Fruit fly (Drosophila melanogaster) whole organism, embryonic: ENCODE measurements around the gene CG13893.

ENCODE experiments used
- Abd-B ChIP-seq: fragments of 200-800 bp; sonication (Bioruptor generic); optimal IDR thresholded peaks from 2 replicates; lab custom pipeline; 2018; ENCODE audit warnings: missing biosample characterization, mild to moderate bottlenecking, missing genetic modification characterization, moderate library complexity
- Awh ChIP-seq: fragments of 200-800 bp; sonication (Bioruptor generic); IDR thresholded peaks from 2 replicates; pipeline ENCODE4, ENCODE4 v1.3.6; 2022; ENCODE audit warnings: missing biosample characterization, missing genetic modification characterization
- BtbVII ChIP-seq: fragments of 200-800 bp; sonication (Bioruptor generic); optimal IDR thresholded peaks from 3 replicates; lab custom pipeline; 2017; ENCODE audit warnings: missing biosample characterization, mild to moderate bottlenecking, missing genetic modification characterization
- CG10267 ChIP-seq: fragments of 200-800 bp; sonication (Bioruptor generic); optimal IDR thresholded peaks from 2 replicates; lab custom pipeline; 2018; ENCODE audit warnings: missing biosample characterization, mild to moderate bottlenecking, missing genetic modification characterization, moderate library complexity
- CG10959 ChIP-seq: fragments of 200-800 bp; sonication (Bioruptor generic); IDR thresholded peaks from 2 replicates; pipeline ENCODE4 v1.3.6; 2022; ENCODE audit warnings: missing biosample characterization, missing genetic modification characterization
- CG11456 ChIP-seq: fragments of 200-800 bp; sonication (Bioruptor generic); IDR thresholded peaks from 3 replicates; pipeline ENCODE4 v1.3.6; 2022; ENCODE audit warnings: missing biosample characterization, missing genetic modification characterization
- CG12391 ChIP-seq: fragments of 200-800 bp; sonication (Bioruptor generic); optimal IDR thresholded peaks from 3 replicates; lab custom pipeline; 2018; ENCODE audit warnings: missing biosample characterization, mild to moderate bottlenecking, missing genetic modification characterization, moderate library complexity
- CG13624 ChIP-seq: fragments of 200-800 bp; sonication (Bioruptor generic); optimal IDR thresholded peaks from 2 replicates; lab custom pipeline; 2016; ENCODE audit warnings: missing biosample characterization, missing genetic modification characterization
- CG1529 ChIP-seq: fragments of 200-800 bp; sonication (Bioruptor generic); optimal IDR thresholded peaks from 3 replicates; lab custom pipeline; 2018; ENCODE audit warnings: missing biosample characterization, missing genetic modification characterization
- CG16863 ChIP-seq: fragments of 200-800 bp; sonication (Bioruptor generic); optimal IDR thresholded peaks from 3 replicates; lab custom pipeline; 2016; ENCODE audit warnings: missing biosample characterization, missing genetic modification characterization
- CG1832 ChIP-seq: fragments of 200-800 bp; sonication (Bioruptor generic); optimal IDR thresholded peaks from 2 replicates; lab custom pipeline; 2017; ENCODE audit warnings: missing biosample characterization, mild to moderate bottlenecking, missing genetic modification characterization, inconsistent platforms
- CG18476 ChIP-seq: fragments of 200-800 bp; sonication (Bioruptor generic); optimal IDR thresholded peaks from 2 replicates; lab custom pipeline; 2016; ENCODE audit warnings: missing biosample characterization, mild to moderate bottlenecking, missing genetic modification characterization
- CG2129 ChIP-seq: fragments of 200-800 bp; sonication (Bioruptor generic); IDR thresholded peaks from 2 replicates; pipeline ENCODE4 v1.3.6; 2022; ENCODE audit warnings: missing biosample characterization, missing genetic modification characterization; ENCODE audit not compliant: partially characterized antibody
- CG32767 ChIP-seq: fragments of 200-800 bp; sonication (Bioruptor generic); IDR thresholded peaks from 2 replicates; pipeline ENCODE4 v1.3.6; 2022; ENCODE audit warnings: missing biosample characterization, missing genetic modification characterization
- CG33213 ChIP-seq: fragments of 200-800 bp; sonication (Bioruptor generic); optimal IDR thresholded peaks from 3 replicates; lab custom pipeline; 2016; ENCODE audit warnings: missing biosample characterization, missing genetic modification characterization
- CG3726 ChIP-seq: fragments of 200-800 bp; sonication (Bioruptor generic); IDR thresholded peaks from 3 replicates; pipeline ENCODE4, ENCODE4 v1.3.6; 2022; ENCODE audit warnings: missing biosample characterization, missing genetic modification characterization
- CG4820 ChIP-seq: fragments of 200-800 bp; sonication (Bioruptor generic); optimal IDR thresholded peaks from 3 replicates; lab custom pipeline; 2016; ENCODE audit warnings: missing biosample characterization, missing genetic modification characterization
- CG5245 ChIP-seq: fragments of 200-800 bp; sonication (Bioruptor generic); optimal IDR thresholded peaks from 3 replicates; lab custom pipeline; 2016; ENCODE audit warnings: missing biosample characterization, missing genetic modification characterization
- CG6689 ChIP-seq: fragments of 200-800 bp; sonication (Bioruptor generic); IDR thresholded peaks from 2 replicates; pipeline ENCODE4 v1.3.6; 2022; ENCODE audit warnings: missing biosample characterization, missing genetic modification characterization
- CG8765 ChIP-seq: fragments of 200-800 bp; sonication (Bioruptor generic); IDR thresholded peaks from 2 replicates; pipeline ENCODE4 v1.3.6; 2022; ENCODE audit warnings: missing biosample characterization, missing genetic modification characterization
- Dref ChIP-seq: fragments of 200-800 bp; sonication (Bioruptor generic); IDR thresholded peaks from 2 replicates; pipeline ENCODE4 v1.3.6; 2022; ENCODE audit warnings: missing biosample characterization, missing genetic modification characterization
- Fer1 ChIP-seq: fragments of 200-800 bp; sonication (Bioruptor generic); optimal IDR thresholded peaks from 2 replicates; lab custom pipeline; 2017; ENCODE audit warnings: missing biosample characterization, mild to moderate bottlenecking, missing genetic modification characterization
- Hey ChIP-seq: fragments of 200-800 bp; sonication (Bioruptor generic); optimal IDR thresholded peaks from 3 replicates; lab custom pipeline; 2018; ENCODE audit warnings: missing biosample characterization, mild to moderate bottlenecking, missing genetic modification characterization
- Hr78 ChIP-seq, 2 experiments: fragments of 200-800 bp in 1 of 2; fragments of >200 bp in 1 of 2; sonication (Bioruptor generic) in 1 of 2; optimal IDR thresholded peaks; 2 replicates each; lab custom pipeline; 2017 to 2019; ENCODE audit warnings: missing biosample characterization in 2 of 2, missing genetic modification characterization in 2 of 2, mild to moderate bottlenecking in 1 of 2, moderate library complexity in 1 of 2
- Lpt ChIP-seq: fragments of >200 bp; optimal IDR thresholded peaks from 2 replicates; lab custom pipeline; 2018; ENCODE audit warnings: missing biosample characterization, missing genetic modification characterization
- Opbp ChIP-seq: fragments of 200-800 bp; sonication (Bioruptor generic); IDR thresholded peaks from 3 replicates; pipeline ENCODE4 v1.3.6; 2022; ENCODE audit warnings: missing biosample characterization, missing genetic modification characterization; ENCODE audit not compliant: partially characterized antibody
- Sry-δ ChIP-seq: fragments of 200-800 bp; sonication (Bioruptor generic); optimal IDR thresholded peaks from 2 replicates; lab custom pipeline; 2016; ENCODE audit warnings: missing biosample characterization, missing genetic modification characterization
- Ssrp ChIP-seq: fragments of 200-800 bp; sonication (Bioruptor generic); optimal IDR thresholded peaks from 2 replicates; lab custom pipeline; 2018; ENCODE audit warnings: missing biosample characterization, mild to moderate bottlenecking, missing genetic modification characterization, moderate library complexity
- ash1 ChIP-seq: fragments of 200-800 bp; sonication (Bioruptor generic); optimal IDR thresholded peaks from 2 replicates; lab custom pipeline; 2018; ENCODE audit warnings: missing biosample characterization, mild to moderate bottlenecking, missing genetic modification characterization
- esg ChIP-seq: fragments of 200-800 bp; sonication (Bioruptor generic); conservative IDR thresholded peaks from 2 replicates; pipeline ENCODE4 v1.3.6; 2022; ENCODE audit warnings: missing biosample characterization, missing genetic modification characterization
- eyg ChIP-seq: fragments of 200-800 bp; sonication (Bioruptor generic); optimal IDR thresholded peaks from 3 replicates; lab custom pipeline; 2016; ENCODE audit warnings: missing biosample characterization, missing genetic modification characterization
- fru ChIP-seq: fragments of >200 bp; optimal IDR thresholded peaks from 2 replicates; lab custom pipeline; 2017
- fu2 ChIP-seq: fragments of 200-800 bp; sonication (Bioruptor generic); optimal IDR thresholded peaks from 2 replicates; lab custom pipeline; 2016; ENCODE audit warnings: missing biosample characterization, missing genetic modification characterization
- jing ChIP-seq: fragments of 200-800 bp; sonication (Bioruptor generic); optimal IDR thresholded peaks from 2 replicates; lab custom pipeline; 2018; ENCODE audit warnings: missing biosample characterization, mild to moderate bottlenecking, missing genetic modification characterization
- kah ChIP-seq: fragments of 200-800 bp; sonication (Bioruptor generic); optimal IDR thresholded peaks from 2 replicates; lab custom pipeline; 2018; ENCODE audit warnings: missing biosample characterization, mild to moderate bottlenecking, missing genetic modification characterization
- knrl ChIP-seq: fragments of 200-800 bp; sonication (Bioruptor generic); IDR thresholded peaks from 3 replicates; pipeline ENCODE4 v1.3.6; 2022; ENCODE audit warnings: missing biosample characterization, missing genetic modification characterization; ENCODE audit not compliant: partially characterized antibody
- nerfin-2 ChIP-seq: fragments of 200-800 bp; sonication (Bioruptor generic); IDR thresholded peaks from 2 replicates; pipeline ENCODE4 v1.3.6; 2022; ENCODE audit warnings: missing biosample characterization, missing genetic modification characterization; ENCODE audit not compliant: partially characterized antibody
- nmo ChIP-seq: fragments of 200-800 bp; sonication (Bioruptor generic); optimal IDR thresholded peaks from 2 replicates; lab custom pipeline; 2018; ENCODE audit warnings: missing biosample characterization, mild to moderate bottlenecking, missing genetic modification characterization, moderate library complexity
- nom ChIP-seq: fragments of 200-800 bp; sonication (Bioruptor generic); optimal IDR thresholded peaks from 2 replicates; lab custom pipeline; 2017; ENCODE audit warnings: missing biosample characterization, missing genetic modification characterization, mild to moderate bottlenecking, moderate library complexity, missing genetic modification reagents
- prd ChIP-seq, 3 experiments: fragments of >200 bp in 2 of 3; fragments of 200-800 bp in 1 of 3; sonication (Bioruptor generic) in 1 of 3; optimal IDR thresholded peaks in 2 of 3; IDR thresholded peaks in 1 of 3; 2 replicates in 2 of 3; 3 replicates in 1 of 3; pipeline versions ENCODE4 v1.3.6 to Lab custom; 2017 to 2022; ENCODE audit warnings: missing biosample characterization in 1 of 3, missing genetic modification characterization in 1 of 3
- repo ChIP-seq: fragments of 200-800 bp; sonication (Bioruptor generic); optimal IDR thresholded peaks from 2 replicates; lab custom pipeline; 2016; ENCODE audit warnings: missing biosample characterization, missing genetic modification characterization
- rib ChIP-seq: fragments of 200-800 bp; sonication (Bioruptor generic); IDR thresholded peaks from 2 replicates; pipeline ENCODE4 v1.3.6; 2022; ENCODE audit warnings: missing biosample characterization, missing genetic modification characterization
- ro ChIP-seq: fragments of 200-800 bp; sonication (Bioruptor generic); IDR thresholded peaks from 2 replicates; pipeline ENCODE4 v1.3.6; 2022; ENCODE audit warnings: missing biosample characterization, missing genetic modification characterization
- row ChIP-seq: fragments of 200-800 bp; sonication (Bioruptor generic); IDR thresholded peaks from 3 replicates; pipeline ENCODE4 v1.3.6; 2022; ENCODE audit warnings: missing biosample characterization, missing genetic modification characterization
- sens ChIP-seq: fragments of 200-800 bp; sonication (Bioruptor generic); peaks from one replicate; lab custom pipeline; 2016; ENCODE audit warnings: missing biosample characterization, missing genetic modification characterization
- sens-2 ChIP-seq: fragments of 200-800 bp; sonication (Bioruptor generic); IDR thresholded peaks from 2 replicates; pipeline ENCODE4 v1.3.6; 2022; ENCODE audit warnings: missing biosample characterization, missing genetic modification characterization
- slbo ChIP-seq: fragments of 200-800 bp; sonication (Bioruptor generic); IDR thresholded peaks from 2 replicates; pipeline ENCODE4 v1.3.6; 2022; ENCODE audit warnings: missing biosample characterization, missing genetic modification characterization
- so ChIP-seq: fragments of 200-800 bp; sonication (Bioruptor generic); IDR thresholded peaks from 3 replicates; pipeline ENCODE4 v1.3.6; 2022; ENCODE audit warnings: missing biosample characterization, missing genetic modification characterization
- sr ChIP-seq: fragments of 200-800 bp; sonication (Bioruptor generic); IDR thresholded peaks from 3 replicates; pipeline ENCODE4 v1.3.6; 2022; ENCODE audit warnings: missing biosample characterization, missing genetic modification characterization
- tx ChIP-seq: fragments of 200-800 bp; sonication (Bioruptor generic); optimal IDR thresholded peaks from 2 replicates; lab custom pipeline; 2016; ENCODE audit warnings: missing biosample characterization, missing genetic modification characterization
- unc-4 ChIP-seq: fragments of 200-800 bp; sonication (Bioruptor generic); IDR thresholded peaks from 2 replicates; pipeline ENCODE4 v1.3.6; 2022; ENCODE audit warnings: missing biosample characterization, missing genetic modification characterization; ENCODE audit not compliant: partially characterized antibody

Gene CG13893

dm6 chr3L:591370-591769 is 12.4 kb downstream of the CG13893 start (continued):
- TF ChIP-seq row (peak; percentile 28; the same call in 1 of the 3 replicates), knrl (GFP tag; lab: Robert Waterston, UW) (no peak), CG16863 (GFP tag; lab: Kevin White, UChicago) (peak; percentile 5), CG5245 (GFP tag; lab: Kevin White, UChicago) (no peak), CG6689 (GFP tag; lab: Robert Waterston, UW) (no peak), CG10267 (tag; lab: Kevin White, UChicago) (peak; percentile 2), Abd-B (no peak), jing (GFP tag; lab: Kevin White, UChicago) (no peak), CG8765 (GFP tag; lab: Robert Waterston, UW) (0 out of 2 replicates have a peak, but pooled peaks have one; percentile 29), CG13624 (GFP tag; lab: Kevin White, UChicago) (no peak), Fer1 (GFP tag; lab: Kevin White, UChicago) (no peak), CG18476 (no peak), CG3726 (GFP tag; lab: Robert Waterston, UW) (0 out of 3 replicates have a peak, but pooled peaks have one; percentile 34), Ssrp (tag; lab: Kevin White, UChicago) (no peak), fru (lab: Kevin White, UChicago) (no peak), CG32767 (GFP tag; lab: Robert Waterston, UW) (no peak), Hr78 (GFP tag; optimal IDR thresholded peaks at IDR 0.05; lab: Kevin White, UChicago) (no peak), CG33213 (no peak), unc-4 (no peak), ash1 (no peak), eyg (GFP tag; lab: Kevin White, UChicago) (no peak), CG4820 (no peak), CG1832 (GFP tag; lab: Kevin White, UChicago) (no peak), CG11456 (GFP tag; lab: Robert Waterston, UW) (0 out of 3 replicates have a peak, but pooled peaks have one; percentile 10), Sry-δ (GFP tag; lab: Kevin White, UChicago) (no peak), rib (GFP tag; lab: Robert Waterston, UW) (no peak), kah (GFP tag; lab: Kevin White, UChicago) (peak; percentile 50), sens (peak; percentile 67), CG12391 (tag; lab: Kevin White, UChicago) (peak; percentile 18), CG1529 (GFP tag; lab: Kevin White, UChicago) (no peak), nerfin-2 (GFP tag; lab: Robert Waterston, UW) (no peak), CG2129 (no peak), so (GFP tag; lab: Robert Waterston, UW) (no peak), BtbVII (GFP tag; lab: Kevin White, UChicago) (no peak), Lpt (no peak), prd (optimal IDR thresholded peaks at IDR 0.05; lab: Kevin White, UChicago) (no peak), prd (GFP tag; IDR thresholded peaks at IDR 0.05; lab: Robert Waterston, UW) (peak; percentile 25; the same call in 1 of the 3 replicates), esg (GFP tag; lab: Robert Waterston, UW) (no peak), Awh (GFP tag; lab: Robert Waterston, UW) (no peak), CG10959 (GFP tag; lab: Robert Waterston, UW) (0 out of 2 replicates have a peak, but pooled peaks have one; percentile 28), ro (GFP tag; lab: Robert Waterston, UW) (no peak), slbo (no peak), sr (GFP tag; lab: Robert Waterston, UW) (no peak), nom (GFP tag; lab: Kevin White, UChicago) (no peak), Opbp (GFP tag; lab: Robert Waterston, UW) (no peak), nmo (peak; percentile 3), fu2 (GFP tag; lab: Kevin White, UChicago) (no peak), sens-2 (no peak), repo (GFP tag; lab: Kevin White, UChicago) (no peak), Dref (GFP tag; lab: Robert Waterston, UW) (no peak), tx (GFP tag; lab: Kevin White, UChicago) (no peak), Hey (tag; lab: Kevin White, UChicago) (no peak)
